Worm (Caenorhabditis elegans): ENCODE results near the gene F14H3.15.

Gene F14H3.15

ce11 chrV:16015652-16016051 is 44.4 kb downstream of the F14H3.15 start, which contains the start of gene str-232:
Gene str-232 (minus strand): TSS chrV:16015752.
- TF ChIP-seq W03F9.2 (tag; optimal IDR thresholded peaks at IDR 0.05) (no peak), him-1 (tag; optimal IDR thresholded peaks at IDR 0.05) (no peak), dao-5 (tag; optimal IDR thresholded peaks at IDR 0.05) (no peak)

All from whole organism, L4/young adult.